Worm (Caenorhabditis elegans): Measurements from ENCODE around the gene ttr-45.

The ttr-45 gene

DNA sequence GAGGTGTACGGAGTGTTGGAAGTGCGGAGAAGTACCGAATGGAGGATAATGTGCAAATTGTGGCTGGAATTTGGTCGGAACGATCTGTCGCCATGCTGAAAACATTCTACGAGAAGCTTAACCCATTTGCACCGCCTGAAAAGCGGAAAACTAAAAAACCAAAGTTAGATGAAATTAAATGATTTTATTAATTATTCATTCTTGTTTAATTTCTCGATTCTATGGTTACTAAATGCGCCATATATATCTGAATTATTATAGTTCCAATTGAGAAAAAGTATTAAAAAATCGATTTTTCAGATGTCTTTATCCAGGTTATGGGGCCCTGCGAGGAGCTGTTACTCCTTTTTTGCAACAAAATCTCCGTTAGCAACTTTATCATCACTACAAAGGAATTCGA, 10.0 kb upstream of the ttr-45 start, which contains the start of gene cox-11:
Gene cox-11 (plus strand): TSS at position 301 of the 400 bp plus-strand sequence.
- 0 out of 2 replicates have a peak, but pooled peaks have one; percentile 7 for TF ChIP-seq scrt-1 (GFP tag; IDR thresholded peaks at IDR 0.05)
- TF ChIP-seq F13C5.2 (tag; optimal IDR thresholded peaks at IDR 0.05): no peak

- TF ChIP-seq ceh-13 (GFP tag; optimal IDR thresholded peaks at IDR 0.05) (no peak), ama-1 (optimal IDR thresholded peaks at IDR 0.05) (no peak), flt-1 (GFP tag; IDR thresholded peaks at IDR 0.05) (no peak), B0310.2 (tag; optimal IDR thresholded peaks at IDR 0.05) (no peak), aly-1 (tag; optimal IDR thresholded peaks at IDR 0.05) (no peak), F13C5.2 (tag; optimal IDR thresholded peaks at IDR 0.05) (no peak), tbx-37 (GFP tag; conservative IDR thresholded peaks at IDR 0.05) (no peak), ets-7 (tag; optimal IDR thresholded peaks at IDR 0.05) (no peak), sea-1 (GFP tag; conservative IDR thresholded peaks at IDR 0.05) (no peak), hnd-1 (tag; optimal IDR thresholded peaks at IDR 0.05) (no peak), scrt-1 (GFP tag; IDR thresholded peaks at IDR 0.05) (no peak), pes-1 (GFP tag; IDR thresholded peaks at IDR 0.05) (no peak), tbx-11 (GFP tag; IDR thresholded peaks at IDR 0.05) (no peak), ceh-36 (tag; optimal IDR thresholded peaks at IDR 0.05) (no peak), hmg-4 (GFP tag; optimal IDR thresholded peaks at IDR 0.05) (no peak), hmbx-1 (tag; optimal IDR thresholded peaks at IDR 0.05) (no peak), tra-4 (tag; optimal IDR thresholded peaks at IDR 0.05) (no peak)
Measured at ce11 chrIV:13246961-13247360, 7.1 kb upstream of the ttr-45 start, which contains the start of gene JC8.7. TSS of gene JC8.7 (plus strand) at chrIV:13247261.

DNA sequence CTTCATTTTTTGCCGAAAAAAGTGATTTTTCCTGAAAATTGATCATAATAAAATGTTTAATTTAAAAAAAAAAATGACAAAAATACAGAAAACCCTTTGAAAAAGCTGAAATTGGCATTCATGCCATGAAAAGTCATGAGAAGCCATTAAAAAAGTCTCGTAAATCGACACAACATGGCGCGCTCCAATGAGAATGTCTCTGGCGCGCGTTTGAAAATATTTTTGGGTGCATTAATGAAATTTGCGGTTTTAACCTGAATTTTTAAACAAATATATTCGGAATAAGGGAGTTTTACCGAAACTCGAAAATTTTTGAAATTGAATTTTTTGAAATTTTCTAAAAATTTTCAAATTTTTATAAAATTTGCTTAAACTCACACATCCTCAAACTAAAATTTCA, 6.2 kb upstream of the ttr-45 start:
- TF ChIP-seq flt-1 (GFP tag; IDR thresholded peaks at IDR 0.05) (no peak), ceh-36 (tag; optimal IDR thresholded peaks at IDR 0.05) (no peak), F13C5.2 (tag; optimal IDR thresholded peaks at IDR 0.05) (no peak), aly-1 (tag; optimal IDR thresholded peaks at IDR 0.05) (no peak), tra-4 (tag; optimal IDR thresholded peaks at IDR 0.05) (no peak), ets-7 (tag; optimal IDR thresholded peaks at IDR 0.05) (no peak), hnd-1 (tag; optimal IDR thresholded peaks at IDR 0.05) (no peak), tbx-11 (GFP tag; IDR thresholded peaks at IDR 0.05) (no peak), B0310.2 (tag; optimal IDR thresholded peaks at IDR 0.05) (no peak), tbx-37 (GFP tag; conservative IDR thresholded peaks at IDR 0.05) (no peak), pes-1 (GFP tag; IDR thresholded peaks at IDR 0.05) (no peak), scrt-1 (GFP tag; IDR thresholded peaks at IDR 0.05) (no peak), ama-1 (optimal IDR thresholded peaks at IDR 0.05) (no peak), sea-1 (GFP tag; conservative IDR thresholded peaks at IDR 0.05) (no peak), hmg-4 (GFP tag; optimal IDR thresholded peaks at IDR 0.05) (no peak)

- TF ChIP-seq B0310.2 (tag; optimal IDR thresholded peaks at IDR 0.05) (no peak), tra-4 (tag; optimal IDR thresholded peaks at IDR 0.05) (no peak), aly-1 (tag; optimal IDR thresholded peaks at IDR 0.05) (no peak), ama-1 (optimal IDR thresholded peaks at IDR 0.05) (no peak)
Measured at ce11 chrIV:13250243-13250642, 3.8 kb upstream of the ttr-45 start.

DNA sequence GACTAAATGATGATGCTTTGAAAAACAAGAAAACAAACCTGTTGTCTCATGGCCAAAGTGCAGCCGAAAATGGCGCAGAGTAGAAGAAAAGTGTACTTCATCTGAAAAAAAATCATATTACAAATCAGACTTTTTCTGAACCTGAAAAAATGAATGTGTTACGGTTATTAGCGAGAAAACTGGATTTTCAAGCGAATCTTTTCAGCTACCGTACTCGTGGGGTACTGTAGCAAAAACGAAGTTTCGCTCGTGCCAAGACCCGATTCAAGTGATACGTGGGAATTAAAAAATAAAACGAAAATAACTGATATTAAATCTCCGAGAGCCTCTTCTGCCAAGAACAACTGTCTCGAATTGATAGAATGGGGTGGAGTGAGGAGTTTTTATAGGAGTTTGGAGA, 1.8 kb upstream of the ttr-45 start, which contains the start of gene ttr-51:
Gene ttr-51 (minus strand): TSS at position 101 of the 400 bp plus-strand sequence.
- TF ChIP-seq hnd-1 (tag; optimal IDR thresholded peaks at IDR 0.05) (no peak), aly-1 (tag; optimal IDR thresholded peaks at IDR 0.05) (no peak), flt-1 (GFP tag; IDR thresholded peaks at IDR 0.05) (no peak), tbx-37 (GFP tag; conservative IDR thresholded peaks at IDR 0.05) (no peak), scrt-1 (GFP tag; IDR thresholded peaks at IDR 0.05) (no peak), hmbx-1 (tag; optimal IDR thresholded peaks at IDR 0.05) (no peak), F13C5.2 (tag; optimal IDR thresholded peaks at IDR 0.05) (no peak), hmg-4 (GFP tag; optimal IDR thresholded peaks at IDR 0.05) (no peak)

- TF ChIP-seq tra-4 (tag; optimal IDR thresholded peaks at IDR 0.05) (no peak), hnd-1 (tag; optimal IDR thresholded peaks at IDR 0.05) (no peak), ceh-36 (tag; optimal IDR thresholded peaks at IDR 0.05) (no peak), ets-7 (tag; optimal IDR thresholded peaks at IDR 0.05) (no peak), sea-1 (GFP tag; conservative IDR thresholded peaks at IDR 0.05) (no peak), hmg-4 (GFP tag; optimal IDR thresholded peaks at IDR 0.05) (no peak), B0310.2 (tag; optimal IDR thresholded peaks at IDR 0.05) (no peak), aly-1 (tag; optimal IDR thresholded peaks at IDR 0.05) (no peak), tbx-11 (GFP tag; IDR thresholded peaks at IDR 0.05) (no peak), tbx-37 (GFP tag; conservative IDR thresholded peaks at IDR 0.05) (no peak), pes-1 (GFP tag; IDR thresholded peaks at IDR 0.05) (no peak), ceh-13 (GFP tag; optimal IDR thresholded peaks at IDR 0.05) (no peak), flt-1 (GFP tag; IDR thresholded peaks at IDR 0.05) (no peak), scrt-1 (GFP tag; IDR thresholded peaks at IDR 0.05) (no peak), F13C5.2 (tag; optimal IDR thresholded peaks at IDR 0.05) (no peak)
Measured at ce11 chrIV:13255886-13256285, 1.9 kb downstream of the ttr-45 start, which contains the start of gene bus-12. TSS of gene bus-12 (plus strand) at chrIV:13256186.

DNA sequence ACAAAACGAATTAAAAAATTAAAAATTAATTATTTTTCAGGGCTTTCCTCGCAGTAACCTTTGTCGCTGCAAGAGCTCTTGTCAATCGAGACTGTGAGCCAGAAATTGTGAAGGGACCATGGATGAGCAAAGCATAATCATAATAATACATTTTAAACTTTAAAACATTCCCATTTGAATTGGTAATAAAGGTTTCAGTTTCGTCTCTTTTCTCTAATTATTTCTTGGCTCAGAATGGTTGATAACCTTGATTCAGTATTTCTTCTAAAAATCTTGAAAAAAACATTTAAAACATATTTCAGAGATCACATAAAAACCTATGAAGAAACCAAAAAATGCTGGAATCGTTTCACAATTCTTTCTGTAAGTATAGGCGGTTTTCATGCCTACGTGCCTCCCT, 4.8 kb downstream of the ttr-45 start, which contains the start of gene JC8.16:
Gene JC8.16 (plus strand): TSS at position 301 of the 400 bp plus-strand sequence.
- TF ChIP-seq hmg-4 (GFP tag; optimal IDR thresholded peaks at IDR 0.05) (no peak), hmbx-1 (tag; optimal IDR thresholded peaks at IDR 0.05) (no peak), ceh-13 (GFP tag; optimal IDR thresholded peaks at IDR 0.05) (no peak), tra-4 (tag; optimal IDR thresholded peaks at IDR 0.05) (no peak), flt-1 (GFP tag; IDR thresholded peaks at IDR 0.05) (no peak), ets-7 (tag; optimal IDR thresholded peaks at IDR 0.05) (no peak)

DNA sequence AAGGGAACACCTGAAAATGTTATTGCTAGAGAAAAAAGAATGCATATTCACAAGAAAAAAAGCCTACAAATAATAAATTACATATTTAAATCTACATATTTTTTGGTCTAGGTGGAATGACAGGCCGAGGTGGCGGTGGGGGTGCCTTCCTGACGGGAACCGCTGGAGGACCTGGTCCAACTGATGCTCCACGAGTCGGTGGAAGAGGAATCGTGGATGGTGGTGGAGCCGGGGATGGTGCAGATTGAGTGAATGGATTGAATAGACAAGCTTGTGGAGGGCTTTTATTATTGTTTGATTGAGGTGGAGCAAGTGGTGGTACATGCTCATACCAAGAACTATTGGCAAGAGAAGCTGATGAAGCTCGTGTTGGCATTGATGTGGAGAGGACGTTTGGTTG, 7.8 kb downstream of the ttr-45 start:
- TF ChIP-seq flt-1 (GFP tag; IDR thresholded peaks at IDR 0.05) (no peak), F13C5.2 (tag; optimal IDR thresholded peaks at IDR 0.05) (no peak), B0310.2 (tag; optimal IDR thresholded peaks at IDR 0.05) (no peak), ama-1 (optimal IDR thresholded peaks at IDR 0.05) (no peak), tra-4 (tag; optimal IDR thresholded peaks at IDR 0.05) (no peak), pes-1 (GFP tag; IDR thresholded peaks at IDR 0.05) (no peak), sea-1 (GFP tag; conservative IDR thresholded peaks at IDR 0.05) (no peak)
